Worm (Caenorhabditis elegans): Measurements from ENCODE around the gene C56E6.4.

- no peak for TF ChIP-seq him-1 (tag; optimal IDR thresholded peaks at IDR 0.05)
- no peak for TF ChIP-seq W03F9.2 (tag; optimal IDR thresholded peaks at IDR 0.05)
- no peak for TF ChIP-seq dao-5 (tag; optimal IDR thresholded peaks at IDR 0.05)
Observed at ce11 chrII:6560291-6560690, 31.8 kb upstream of the C56E6.4 start.
